Worm (Caenorhabditis elegans): ENCODE data around the gene cyp-25A1.
A peak's percentile ranks its signal among the peaks of the same experiment; 100 is the strongest.

The cyp-25A1 gene

DNA sequence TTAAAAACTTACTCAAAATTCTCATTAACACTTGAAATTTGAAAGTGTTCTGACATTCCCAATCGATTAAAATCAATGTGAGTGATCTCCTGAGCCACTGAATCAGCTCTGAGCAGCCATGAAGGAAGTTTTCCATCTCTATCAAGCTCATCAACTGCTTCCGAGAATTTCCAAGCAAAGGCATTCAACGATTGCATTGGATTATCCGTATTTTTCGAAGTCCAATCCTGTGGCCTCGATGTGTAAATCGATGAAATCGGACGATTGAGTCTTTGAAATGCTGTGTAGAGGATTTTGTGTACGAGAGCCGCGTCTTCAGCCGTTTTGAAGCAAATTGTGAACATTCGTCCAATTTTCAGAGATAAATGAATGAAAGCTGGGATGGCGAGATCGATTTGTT, 36.5 kb upstream of the cyp-25A1 start:
- TF ChIP-seq ztf-11 (tag; optimal IDR thresholded peaks at IDR 0.05) (no peak), nhr-11 (tag; optimal IDR thresholded peaks at IDR 0.05) (no peak), mdl-1 (tag; optimal IDR thresholded peaks at IDR 0.05) (no peak), ZK546.5 (tag; optimal IDR thresholded peaks at IDR 0.05) (no peak), lin-39 (tag; optimal IDR thresholded peaks at IDR 0.05) (no peak), ama-1 (optimal IDR thresholded peaks at IDR 0.05) (no peak), nhr-6 (tag; optimal IDR thresholded peaks at IDR 0.05) (no peak), gmeb-1 (tag; optimal IDR thresholded peaks at IDR 0.05) (no peak), egl-27 (tag; optimal IDR thresholded peaks at IDR 0.05) (no peak), ztf-4 (tag; optimal IDR thresholded peaks at IDR 0.05) (no peak), elt-3 (tag; optimal IDR thresholded peaks at IDR 0.05) (no peak), nhr-77 (tag; optimal IDR thresholded peaks at IDR 0.05) (no peak), fos-1 (tag; optimal IDR thresholded peaks at IDR 0.05) (no peak), nhr-129 (tag; optimal IDR thresholded peaks at IDR 0.05) (no peak), lin-13 (GFP tag; optimal IDR thresholded peaks at IDR 0.05) (no peak)

DNA sequence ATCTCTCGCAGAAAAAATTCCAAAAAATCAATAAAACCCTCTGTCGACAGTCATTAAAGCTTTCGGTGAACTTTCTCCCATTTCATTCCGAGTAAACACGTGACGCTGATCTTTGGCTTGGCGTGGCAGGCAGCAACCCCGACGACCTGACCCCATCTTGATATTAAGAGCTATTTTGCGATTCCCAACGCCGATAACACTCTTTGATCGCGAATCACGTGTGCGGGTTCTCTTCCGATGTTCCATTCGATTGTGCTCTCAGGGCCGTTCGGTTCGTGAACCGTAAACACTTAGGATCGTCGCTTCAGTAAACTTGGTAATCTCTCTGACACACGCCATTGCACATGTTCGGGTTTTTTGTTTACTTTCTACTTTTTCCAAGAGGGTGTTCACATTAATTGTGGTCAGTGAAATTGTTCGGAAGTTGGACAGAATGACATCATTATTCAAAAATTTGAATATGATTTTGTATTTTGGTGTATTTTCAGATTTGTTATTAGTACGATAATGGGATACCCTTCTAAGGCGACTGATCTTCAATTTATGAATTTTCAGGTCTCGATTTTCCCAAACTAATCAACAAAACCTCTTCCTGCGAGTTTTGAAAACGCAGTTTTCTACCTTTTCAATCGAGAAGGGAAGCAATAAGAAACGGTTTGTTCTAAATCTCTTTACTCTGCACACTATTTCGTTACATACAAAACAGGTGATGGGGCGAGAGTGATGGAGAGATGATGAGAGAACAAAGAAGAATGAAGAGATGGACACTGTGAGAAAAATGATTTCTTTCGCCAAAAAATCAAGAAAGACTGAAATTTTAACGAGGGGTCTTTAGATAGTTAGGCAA, 35.0 kb upstream of the cyp-25A1 start:
- no peak for TF ChIP-seq elt-3 (tag; optimal IDR thresholded peaks at IDR 0.05)
- no peak for TF ChIP-seq nhr-12 (tag; optimal IDR thresholded peaks at IDR 0.05)
- TF ChIP-seq dmd-4 (tag; optimal IDR thresholded peaks at IDR 0.05): no peak
- no peak for TF ChIP-seq C34F6.9 (tag; optimal IDR thresholded peaks at IDR 0.05)
- no peak for TF ChIP-seq ztf-1 (GFP tag; conservative IDR thresholded peaks at IDR 0.05)
- no peak for TF ChIP-seq lin-39 (tag; optimal IDR thresholded peaks at IDR 0.05)
- TF ChIP-seq skn-1 (tag; optimal IDR thresholded peaks at IDR 0.05): no peak
- TF ChIP-seq egl-27 (tag; optimal IDR thresholded peaks at IDR 0.05): peak; percentile 27
- TF ChIP-seq ceh-82 (tag; optimal IDR thresholded peaks at IDR 0.05): no peak
- TF ChIP-seq snpc-4 (tag; optimal IDR thresholded peaks at IDR 0.05): no peak
- peak; percentile 45 for TF ChIP-seq sma-3 (GFP tag; optimal IDR thresholded peaks at IDR 0.05)
- TF ChIP-seq lsy-2 (tag; optimal IDR thresholded peaks at IDR 0.05): peak in 1 of 2 experiments; percentile 39
- TF ChIP-seq nhr-21 (tag; optimal IDR thresholded peaks at IDR 0.05): peak; percentile 22
- TF ChIP-seq alr-1 (tag; optimal IDR thresholded peaks at IDR 0.05): no peak
- no peak for TF ChIP-seq ztf-11 (tag; optimal IDR thresholded peaks at IDR 0.05)
- peak; percentile 31 for TF ChIP-seq fos-1 (tag; optimal IDR thresholded peaks at IDR 0.05)
- TF ChIP-seq F13H6.1 (tag; optimal IDR thresholded peaks at IDR 0.05): peak; percentile 50
- peak; percentile 83 for TF ChIP-seq nhr-23 (tag; optimal IDR thresholded peaks at IDR 0.05)
- TF ChIP-seq nhr-25 (tag; optimal IDR thresholded peaks at IDR 0.05): peak; percentile 88
- TF ChIP-seq ceh-16 (tag; optimal IDR thresholded peaks at IDR 0.05): peak; percentile 88
- peak; percentile 0 for TF ChIP-seq lin-13 (GFP tag; optimal IDR thresholded peaks at IDR 0.05)
- TF ChIP-seq gmeb-1 (tag; optimal IDR thresholded peaks at IDR 0.05): no peak
- TF ChIP-seq mdl-1 (tag; optimal IDR thresholded peaks at IDR 0.05): peak; percentile 18 to 48
- TF ChIP-seq sem-4 (tag; optimal IDR thresholded peaks at IDR 0.05): peak; percentile 86
- TF ChIP-seq mbf-1 (tag; optimal IDR thresholded peaks at IDR 0.05): no peak
- no peak for TF ChIP-seq nhr-77 (tag; optimal IDR thresholded peaks at IDR 0.05)
- no peak for TF ChIP-seq R02D3.7 (tag; optimal IDR thresholded peaks at IDR 0.05)
- no peak for TF ChIP-seq aly-2 (tag; optimal IDR thresholded peaks at IDR 0.05)
- peak; percentile 84 for TF ChIP-seq blmp-1 (tag; optimal IDR thresholded peaks at IDR 0.05; ENCODE audit: insufficient read depth)
- TF ChIP-seq nhr-6 (tag; optimal IDR thresholded peaks at IDR 0.05): no peak
- TF ChIP-seq nhr-11 (tag; optimal IDR thresholded peaks at IDR 0.05): no peak
- TF ChIP-seq unc-39 (tag; optimal IDR thresholded peaks at IDR 0.05): no peak
- no peak for TF ChIP-seq lin-11 (tag; optimal IDR thresholded peaks at IDR 0.05)
- TF ChIP-seq elt-1 (tag; optimal IDR thresholded peaks at IDR 0.05): peak; percentile 91
- peak; percentile 91 for TF ChIP-seq sma-9 (GFP tag; optimal IDR thresholded peaks at IDR 0.05)
- TF ChIP-seq sma-9 (tag; optimal IDR thresholded peaks at IDR 0.05): no peak
- no peak for TF ChIP-seq nhr-237 (tag; optimal IDR thresholded peaks at IDR 0.05)
- TF ChIP-seq mab-5 (tag; optimal IDR thresholded peaks at IDR 0.05): no peak
- TF ChIP-seq unc-55 (GFP tag; optimal IDR thresholded peaks at IDR 0.05): no peak
- TF ChIP-seq crh-2 (tag; optimal IDR thresholded peaks at IDR 0.05): peak; percentile 47
- peak; percentile 35 for TF ChIP-seq nhr-129 (tag; optimal IDR thresholded peaks at IDR 0.05)
- no peak for TF ChIP-seq peb-1 (tag; optimal IDR thresholded peaks at IDR 0.05)
